Worm (Caenorhabditis elegans): ENCODE measurements around the gene nhr-38.

ce11 chrIV:9706704-9707197 lies 3.2 kb upstream of the nhr-38 start, which contains the start of the genes dcaf-1 and dph-3:
- peak; percentile 97 for TF ChIP-seq lsy-2 (tag; optimal IDR thresholded peaks at IDR 0.05)
- TF ChIP-seq tbx-8 (GFP tag; optimal IDR thresholded peaks at IDR 0.05): no peak
- TF ChIP-seq sptf-1 (tag; optimal IDR thresholded peaks at IDR 0.05): no peak
- TF ChIP-seq nhr-28 (tag; optimal IDR thresholded peaks at IDR 0.05): no peak
- TF ChIP-seq mls-2 (tag; optimal IDR thresholded peaks at IDR 0.05): no peak
- TF ChIP-seq nhr-76 (tag; optimal IDR thresholded peaks at IDR 0.05): no peak
- TF ChIP-seq unc-62 (GFP tag; optimal IDR thresholded peaks at IDR 0.05): no peak
- no peak for TF ChIP-seq elt-3 (tag; optimal IDR thresholded peaks at IDR 0.05)
- no peak for TF ChIP-seq M03D4.4 (tag; optimal IDR thresholded peaks at IDR 0.05)

Measured in whole organism, mixed stage, embryonic.